Fruit fly (Drosophila melanogaster) whole organism: ENCODE data around the gene mRpS31.

Experiments used
- CG8478 ChIP-seq: fragments of >200 bp; optimal IDR thresholded peaks from 2 replicates; lab custom pipeline; 2018; ENCODE audit warnings: inconsistent platforms
- Dll ChIP-seq: fragments of >200 bp; optimal IDR thresholded peaks from 2 replicates; lab custom pipeline; 2017
- EcR ChIP-seq, 2 experiments: fragments of >200 bp; optimal IDR thresholded peaks; 2 replicates each; lab custom pipeline; 2017; ENCODE audit warnings: missing biosample characterization in 2 of 2, missing genetic modification characterization in 2 of 2, missing genetic modification reagents in 2 of 2
- pan ChIP-seq: fragments of >200 bp; optimal IDR thresholded peaks from 2 replicates; lab custom pipeline; 2017
- psq ChIP-seq: fragments of >200 bp; optimal IDR thresholded peaks from 2 replicates; lab custom pipeline; 2017
- usp ChIP-seq: fragments of >200 bp; optimal IDR thresholded peaks from 2 replicates; lab custom pipeline; 2017; ENCODE audit warnings: missing biosample characterization, missing genetic modification characterization, mixed read lengths

dm6 chr3L:16016911-16017310 is 11.9 kb downstream of the mRpS31 start:
- no peak for TF ChIP-seq psq (lab: Kevin White, UChicago)
- TF ChIP-seq EcR (GFP tag; optimal IDR thresholded peaks at IDR 0.05; lab: Kevin White, UChicago) = no peak
- no peak for TF ChIP-seq pan
- no peak for TF ChIP-seq CG8478
- TF ChIP-seq Dll (lab: Kevin White, UChicago) = no peak
- no peak for TF ChIP-seq usp (GFP tag; lab: Kevin White, UChicago)
